Fruit fly (Drosophila melanogaster) whole organism, prepupa: ENCODE measurements around the gene iPLA2-VIA.
A peak's percentile ranks its signal among the peaks of the same experiment; 100 is the strongest.

Source experiments
- CG10631 ChIP-seq: fragments of 200-800 bp; sonication (Bioruptor generic); optimal IDR thresholded peaks from 2 replicates; lab custom pipeline; 2016; ENCODE audit warnings: missing biosample characterization, missing genetic modification characterization
- CG10669 ChIP-seq: fragments of 200-800 bp; sonication (Bioruptor generic); optimal IDR thresholded peaks from 3 replicates; lab custom pipeline; 2018; ENCODE audit warnings: missing biosample characterization, mild to moderate bottlenecking, missing genetic modification characterization, moderate library complexity
- CG11294 ChIP-seq: fragments of 200-800 bp; sonication (Bioruptor generic); IDR thresholded peaks from 2 replicates; pipeline ENCODE4 v1.3.6; 2022; ENCODE audit warnings: missing biosample characterization, missing genetic modification characterization
- CG11902 ChIP-seq: fragments of 200-800 bp; sonication (Bioruptor generic); optimal IDR thresholded peaks from 3 replicates; lab custom pipeline; 2016; ENCODE audit warnings: missing biosample characterization, missing genetic modification characterization
- CG15336 ChIP-seq: fragments of 200-800 bp; sonication (Bioruptor generic); IDR thresholded peaks from 2 replicates; pipeline ENCODE4 v1.3.6; 2022; ENCODE audit warnings: missing biosample characterization, missing genetic modification characterization
- CG1621 ChIP-seq: fragments of 200-800 bp; sonication (Bioruptor generic); optimal IDR thresholded peaks from 3 replicates; lab custom pipeline; 2018; ENCODE audit warnings: missing biosample characterization, mild to moderate bottlenecking, missing genetic modification characterization
- CG16779 ChIP-seq: fragments of 200-800 bp; sonication (Bioruptor generic); optimal IDR thresholded peaks from 3 replicates; lab custom pipeline; 2017; ENCODE audit warnings: missing biosample characterization, mild to moderate bottlenecking, missing genetic modification characterization
- CG3032 ChIP-seq: fragments of 200-800 bp; optimal IDR thresholded peaks from 2 replicates; lab custom pipeline; 2019; ENCODE audit warnings: missing biosample characterization, mild to moderate bottlenecking, missing genetic modification characterization, moderate library complexity
- CG31627 ChIP-seq: fragments of 200-800 bp; sonication (Bioruptor generic); optimal IDR thresholded peaks from 3 replicates; lab custom pipeline; 2016; ENCODE audit warnings: missing biosample characterization, missing genetic modification characterization
- CG3919 ChIP-seq: fragments of 200-800 bp; sonication (Bioruptor generic); optimal IDR thresholded peaks from 3 replicates; lab custom pipeline; 2016; ENCODE audit warnings: missing biosample characterization, missing genetic modification characterization
- CG4318 ChIP-seq: fragments of 200-800 bp; sonication (Bioruptor generic); optimal IDR thresholded peaks from 3 replicates; lab custom pipeline; 2017; ENCODE audit warnings: missing biosample characterization, mild to moderate bottlenecking, missing genetic modification characterization
- CG6163 ChIP-seq: fragments of 200-800 bp; sonication (Bioruptor generic); IDR thresholded peaks from 3 replicates; pipeline ENCODE4 v1.3.6; 2022; ENCODE audit warnings: missing biosample characterization, missing genetic modification characterization
- CG6276 ChIP-seq: fragments of 200-800 bp; sonication (Bioruptor generic); optimal IDR thresholded peaks from 2 replicates; lab custom pipeline; 2017; ENCODE audit warnings: missing biosample characterization, mild to moderate bottlenecking, missing genetic modification characterization
- CG6792 ChIP-seq: fragments of 200-800 bp; sonication (Bioruptor generic); optimal IDR thresholded peaks from 3 replicates; lab custom pipeline; 2016; ENCODE audit warnings: missing biosample characterization, missing genetic modification characterization
- CG7368 ChIP-seq: fragments of 200-800 bp; sonication (Bioruptor generic); optimal IDR thresholded peaks from 3 replicates; lab custom pipeline; 2016; ENCODE audit warnings: missing biosample characterization, missing genetic modification characterization
- CG8119 ChIP-seq: fragments of 200-800 bp; sonication (Bioruptor generic); IDR thresholded peaks from 3 replicates; pipeline ENCODE4 v1.3.6; 2022; ENCODE audit warnings: missing biosample characterization, missing genetic modification characterization
- CG8319 ChIP-seq: fragments of 200-800 bp; sonication (Bioruptor generic); optimal IDR thresholded peaks from 3 replicates; lab custom pipeline; 2016; ENCODE audit warnings: missing biosample characterization, missing genetic modification characterization
- CG8632 ChIP-seq: fragments of 200-800 bp; sonication (Bioruptor generic); optimal IDR thresholded peaks from 3 replicates; lab custom pipeline; 2016; ENCODE audit warnings: missing biosample characterization, missing genetic modification characterization
- CG9139 ChIP-seq: fragments of 200-800 bp; sonication (Bioruptor generic); optimal IDR thresholded peaks from 3 replicates; lab custom pipeline; 2017; ENCODE audit warnings: missing biosample characterization, mild to moderate bottlenecking, missing genetic modification characterization
- Eip75B ChIP-seq: fragments of 200-800 bp; sonication (Bioruptor generic); optimal IDR thresholded peaks from 3 replicates; lab custom pipeline; 2016; ENCODE audit warnings: missing biosample characterization, missing genetic modification characterization
- Eip78C ChIP-seq: fragments of 200-800 bp; sonication (Bioruptor generic); peaks from one replicate; lab custom pipeline; 2016; ENCODE audit warnings: missing biosample characterization, missing genetic modification characterization
- Ets21C ChIP-seq: fragments of 200-800 bp; sonication (Bioruptor generic); optimal IDR thresholded peaks from 3 replicates; lab custom pipeline; 2016; ENCODE audit warnings: missing biosample characterization, missing genetic modification characterization
- Hr39 ChIP-seq: fragments of 200-800 bp; sonication (Bioruptor generic); optimal IDR thresholded peaks from 2 replicates; lab custom pipeline; 2016; ENCODE audit warnings: missing biosample characterization, missing genetic modification characterization
- Hr4 ChIP-seq: fragments of 200-800 bp; sonication (Bioruptor generic); optimal IDR thresholded peaks from 3 replicates; lab custom pipeline; 2016; ENCODE audit warnings: missing biosample characterization, missing genetic modification characterization
- Lpt ChIP-seq: fragments of 200-800 bp; sonication (Bioruptor generic); optimal IDR thresholded peaks from 3 replicates; lab custom pipeline; 2016; ENCODE audit warnings: missing biosample characterization, missing genetic modification characterization
- OdsH ChIP-seq: fragments of 200-800 bp; sonication (Bioruptor generic); optimal IDR thresholded peaks from 3 replicates; lab custom pipeline; 2016; ENCODE audit warnings: missing biosample characterization, missing genetic modification characterization
- Smox ChIP-seq: fragments of 200-800 bp; sonication (Bioruptor generic); optimal IDR thresholded peaks from 3 replicates; lab custom pipeline; 2016; ENCODE audit warnings: missing biosample characterization, missing genetic modification characterization
- Sox14 ChIP-seq: fragments of 200-800 bp; sonication (Bioruptor generic); optimal IDR thresholded peaks from 3 replicates; lab custom pipeline; 2016; ENCODE audit warnings: missing biosample characterization, missing genetic modification characterization
- achi ChIP-seq: fragments of 200-800 bp; sonication (Bioruptor generic); optimal IDR thresholded peaks from 3 replicates; lab custom pipeline; 2016; ENCODE audit warnings: missing biosample characterization, missing genetic modification characterization
- acj6 ChIP-seq: fragments of 200-800 bp; sonication (Bioruptor generic); optimal IDR thresholded peaks from 3 replicates; lab custom pipeline; 2016; ENCODE audit warnings: missing biosample characterization, missing genetic modification characterization
- cyc ChIP-seq: fragments of 200-800 bp; sonication (Bioruptor generic); optimal IDR thresholded peaks from 3 replicates; lab custom pipeline; 2016; ENCODE audit warnings: missing biosample characterization, missing genetic modification characterization
- dac ChIP-seq: fragments of 200-800 bp; sonication (Bioruptor generic); optimal IDR thresholded peaks from 2 replicates; lab custom pipeline; 2017; ENCODE audit warnings: missing biosample characterization, mild to moderate bottlenecking, missing genetic modification characterization
- dsx ChIP-seq: fragments of 200-800 bp; optimal IDR thresholded peaks from 3 replicates; lab custom pipeline; 2019; ENCODE audit warnings: missing biosample characterization, mild to moderate bottlenecking, missing genetic modification characterization, moderate library complexity; ENCODE audit not compliant: poor library complexity, severe bottlenecking
- eg ChIP-seq: fragments of 200-800 bp; sonication (Bioruptor generic); IDR thresholded peaks from 3 replicates; pipeline ENCODE4 v1.3.6; 2022; ENCODE audit warnings: missing biosample characterization, missing genetic modification characterization
- esn ChIP-seq: fragments of 200-800 bp; sonication (Bioruptor generic); optimal IDR thresholded peaks from 2 replicates; lab custom pipeline; 2016; ENCODE audit warnings: missing biosample characterization, mild to moderate bottlenecking, missing genetic modification characterization, moderate library complexity
- fd59A ChIP-seq: fragments of 200-800 bp; sonication (Bioruptor generic); optimal IDR thresholded peaks from 2 replicates; lab custom pipeline; 2017; ENCODE audit warnings: missing biosample characterization, mild to moderate bottlenecking, missing genetic modification characterization, missing genetic modification reagents
- fd85E ChIP-seq: fragments of 200-800 bp; sonication (Bioruptor generic); optimal IDR thresholded peaks from 3 replicates; lab custom pipeline; 2016; ENCODE audit warnings: missing biosample characterization, missing genetic modification characterization
- lz ChIP-seq: fragments of 200-800 bp; sonication (Bioruptor generic); optimal IDR thresholded peaks from 3 replicates; lab custom pipeline; 2016; ENCODE audit warnings: missing biosample characterization, missing genetic modification characterization
- net ChIP-seq: fragments of 200-800 bp; sonication (Bioruptor generic); optimal IDR thresholded peaks from 3 replicates; lab custom pipeline; 2016; ENCODE audit warnings: missing biosample characterization, missing genetic modification characterization
- pdm3 ChIP-seq: fragments of 200-800 bp; sonication (Bioruptor generic); optimal IDR thresholded peaks from 3 replicates; lab custom pipeline; 2016; ENCODE audit warnings: missing biosample characterization, missing genetic modification characterization
- salr ChIP-seq, 2 experiments: fragments of 200-800 bp; sonication (Bioruptor generic); optimal IDR thresholded peaks; 3 replicates each; lab custom pipeline; 2016 to 2018; ENCODE audit warnings: missing biosample characterization in 2 of 2, missing genetic modification characterization in 2 of 2, mild to moderate bottlenecking in 1 of 2
- spab ChIP-seq: fragments of 200-800 bp; sonication (Bioruptor generic); optimal IDR thresholded peaks from 2 replicates; lab custom pipeline; 2017; ENCODE audit warnings: missing biosample characterization, mild to moderate bottlenecking, missing genetic modification characterization, missing genetic modification reagents
- ss ChIP-seq, 2 experiments: fragments of 200-800 bp; sonication (Bioruptor generic); optimal IDR thresholded peaks; 2 replicates in 1 of 2; 3 replicates in 1 of 2; lab custom pipeline; 2017 to 2018; ENCODE audit warnings: mild to moderate bottlenecking in 2 of 2, missing biosample characterization in 2 of 2, missing genetic modification characterization in 2 of 2, moderate library complexity in 1 of 2
- svp ChIP-seq: fragments of 200-800 bp; sonication (Bioruptor generic); peaks from one replicate; lab custom pipeline; 2016; ENCODE audit warnings: missing biosample characterization, missing genetic modification characterization
- topi ChIP-seq: fragments of 200-800 bp; sonication (Bioruptor generic); optimal IDR thresholded peaks from 3 replicates; lab custom pipeline; 2016; ENCODE audit warnings: missing biosample characterization, missing genetic modification characterization
- vri ChIP-seq: fragments of 200-800 bp; sonication (Bioruptor generic); optimal IDR thresholded peaks from 3 replicates; lab custom pipeline; 2016; ENCODE audit warnings: missing biosample characterization, mild to moderate bottlenecking, missing genetic modification characterization

iPLA2-VIA gene

dm6 chr3L:9855784-9856426, 8.2 kb downstream of the iPLA2-VIA start (continued):
- TF ChIP-seq CG31627 (GFP tag; lab: Kevin White, UChicago), result peak; percentile 95
- TF ChIP-seq CG1621 (tag; lab: Kevin White, UChicago), result peak; percentile 88
- peak; percentile 95 for TF ChIP-seq CG10669
- TF ChIP-seq ss (GFP tag; optimal IDR thresholded peaks at IDR 0.05; lab: Kevin White, UChicago), result peak; percentile 79 to 89
- TF ChIP-seq eg (GFP tag; lab: Robert Waterston, UW), result peak; percentile 97
- TF ChIP-seq CG6163 (GFP tag; lab: Robert Waterston, UW), result peak; percentile 96
- TF ChIP-seq CG8319 (GFP tag; lab: Kevin White, UChicago), result peak; percentile 93
- peak; percentile 97 for TF ChIP-seq CG7368 (GFP tag; lab: Kevin White, UChicago)
- peak; percentile 97 for TF ChIP-seq esn (GFP tag; lab: Kevin White, UChicago)

dm6 chr3L:9854583-9855519, 9.3 kb downstream of the iPLA2-VIA start, which contains the start of gene RasGAP1:
RasGAP1 (minus strand) TSS chr3L:9855285.
- TF ChIP-seq cyc (GFP tag; lab: Kevin White, UChicago) (no peak), Smox (no peak), vri (no peak), Eip75B (GFP tag; lab: Kevin White, UChicago) (no peak), lz (GFP tag; lab: Kevin White, UChicago) (peak; percentile 17), Hr4 (GFP tag; lab: Kevin White, UChicago) (no peak), CG11902 (no peak), OdsH (no peak), CG11294 (no peak), pdm3 (GFP tag; lab: Kevin White, UChicago) (no peak), CG3032 (tag; lab: Kevin White, UChicago) (no peak), dsx (GFP tag; lab: Kevin White, UChicago) (no peak), fd59A (GFP tag; lab: Kevin White, UChicago) (no peak), CG1621 (tag; lab: Kevin White, UChicago) (no peak), CG8119 (GFP tag; lab: Robert Waterston, UW) (no peak), Eip78C (GFP tag; lab: Kevin White, UChicago) (peak; percentile 61), CG15336 (GFP tag; lab: Robert Waterston, UW) (0 out of 2 replicates have a peak, but pooled peaks have one; percentile 8), CG16779 (tag; lab: Kevin White, UChicago) (no peak), CG10669 (no peak), esn (GFP tag; lab: Kevin White, UChicago) (no peak), CG3919 (GFP tag; lab: Kevin White, UChicago) (no peak), Lpt (GFP tag; lab: Kevin White, UChicago) (no peak), Sox14 (GFP tag; lab: Kevin White, UChicago) (peak; percentile 25), CG10631 (GFP tag; lab: Kevin White, UChicago) (no peak), Hr39 (GFP tag; lab: Kevin White, UChicago) (no peak), dac (GFP tag; lab: Kevin White, UChicago) (no peak), topi (GFP tag; lab: Kevin White, UChicago) (no peak), Ets21C (no peak), svp (peak; percentile 50), CG8319 (GFP tag; lab: Kevin White, UChicago) (no peak), acj6 (GFP tag; lab: Kevin White, UChicago) (no peak), achi (GFP tag; lab: Kevin White, UChicago) (no peak), CG7368 (GFP tag; lab: Kevin White, UChicago) (no peak), CG4318 (GFP tag; lab: Kevin White, UChicago) (no peak), net (GFP tag; lab: Kevin White, UChicago) (no peak), CG9139 (GFP tag; lab: Kevin White, UChicago) (no peak), CG6276 (GFP tag; lab: Kevin White, UChicago) (peak; percentile 84), CG8632 (GFP tag; lab: Kevin White, UChicago) (no peak), CG6792 (GFP tag; lab: Kevin White, UChicago) (no peak), spab (no peak), ss (GFP tag; optimal IDR thresholded peaks at IDR 0.05; lab: Kevin White, UChicago) (no peak), fd85E (GFP tag; lab: Kevin White, UChicago) (no peak), CG6163 (GFP tag; lab: Robert Waterston, UW) (no peak; the same call in 2 of the 3 replicates), salr (GFP tag; optimal IDR thresholded peaks at IDR 0.05; lab: Kevin White, UChicago) (no peak)
